Worm (Caenorhabditis elegans): ENCODE data around the gene ser-2.

Gene ser-2

DNA sequence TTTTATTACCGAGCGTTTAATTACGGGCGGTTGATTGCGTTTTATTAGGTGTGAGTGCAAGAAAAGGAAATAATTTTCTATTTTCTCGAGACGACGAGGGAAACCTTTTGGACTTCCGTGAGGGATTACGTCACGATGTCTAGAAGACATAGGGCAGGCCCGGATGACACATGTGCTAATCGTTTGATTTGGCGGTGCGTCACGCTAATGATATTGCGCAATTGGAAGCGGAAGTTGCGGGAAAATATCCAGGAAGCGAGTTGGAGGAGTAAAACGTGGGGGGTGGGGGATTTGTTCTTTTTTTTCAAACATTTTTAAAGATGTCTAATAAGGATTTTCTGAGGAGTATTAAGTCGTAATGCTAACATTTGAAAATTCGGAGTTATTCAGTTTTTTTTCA, 38.2 kb downstream of the ser-2 start (continued):
- TF ChIP-seq efl-3 (GFP tag; optimal IDR thresholded peaks at IDR 0.05) (no peak), sup-37 (GFP tag; optimal IDR thresholded peaks at IDR 0.05) (no peak), nhr-47 (tag; optimal IDR thresholded peaks at IDR 0.05) (peak; percentile 53), aha-1 (tag; optimal IDR thresholded peaks at IDR 0.05) (no peak), nhr-71 (tag; optimal IDR thresholded peaks at IDR 0.05) (peak; percentile 32), zip-4 (GFP tag; optimal IDR thresholded peaks at IDR 0.05) (no peak), Y116A8C.19 (tag; optimal IDR thresholded peaks at IDR 0.05; ENCODE audit: borderline replicate concordance) (no peak), lin-14 (GFP tag; optimal IDR thresholded peaks at IDR 0.05) (peak; percentile 40), ceh-8 (GFP tag; optimal IDR thresholded peaks at IDR 0.05) (peak; percentile 70)

DNA sequence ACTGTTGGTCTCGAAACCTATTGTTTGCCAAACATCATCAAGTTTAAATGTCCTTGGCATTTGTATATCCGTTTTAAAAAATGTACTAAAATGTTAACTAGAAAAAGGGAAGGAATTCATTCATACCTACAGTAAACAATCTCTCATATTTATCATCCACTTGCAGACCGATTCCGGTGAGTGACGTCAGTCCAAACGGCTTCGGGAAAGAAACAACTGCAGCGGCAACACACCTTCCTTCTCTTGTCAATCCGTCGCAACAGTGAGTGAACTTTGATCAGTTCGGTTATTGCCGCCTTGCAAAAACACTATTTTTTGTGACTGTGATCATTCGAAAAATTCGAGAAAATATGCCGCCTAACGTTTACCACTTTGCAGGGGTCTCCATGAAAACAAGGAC, 38.6 kb downstream of the ser-2 start:
- TF ChIP-seq ztf-4 (tag; optimal IDR thresholded peaks at IDR 0.05) (no peak), blmp-1 (tag; optimal IDR thresholded peaks at IDR 0.05) (peak; percentile 55), sptf-1 (tag; optimal IDR thresholded peaks at IDR 0.05) (no peak), snu-23 (GFP tag; optimal IDR thresholded peaks at IDR 0.05) (peak; percentile 53), nhr-20 (tag; optimal IDR thresholded peaks at IDR 0.05) (peak; percentile 76), hpl-2 (GFP tag; optimal IDR thresholded peaks at IDR 0.05) (no peak), lsy-2 (tag; optimal IDR thresholded peaks at IDR 0.05) (no peak), unc-30 (tag; optimal IDR thresholded peaks at IDR 0.05) (no peak), irx-1 (tag; optimal IDR thresholded peaks at IDR 0.05) (peak; percentile 8), nhr-47 (tag; optimal IDR thresholded peaks at IDR 0.05) (no peak), xbp-1 (tag; optimal IDR thresholded peaks at IDR 0.05) (no peak), swsn-7 (tag; optimal IDR thresholded peaks at IDR 0.05) (no peak), lin-15B (tag; optimal IDR thresholded peaks at IDR 0.05) (no peak), lin-35 (GFP tag; optimal IDR thresholded peaks at IDR 0.05) (peak in 1 of 2 experiments; percentile 2), nhr-84 (tag; optimal IDR thresholded peaks at IDR 0.05) (no peak), lir-3 (tag; optimal IDR thresholded peaks at IDR 0.05; ENCODE audit: poor library complexity) (no peak), mef-2 (tag; optimal IDR thresholded peaks at IDR 0.05) (no peak), skn-1 (tag; optimal IDR thresholded peaks at IDR 0.05) (no peak), zip-4 (GFP tag; optimal IDR thresholded peaks at IDR 0.05) (no peak), elt-3 (tag; optimal IDR thresholded peaks at IDR 0.05) (peak in 2 of 6 experiments; percentile 9 to 51), Y116A8C.19 (tag; optimal IDR thresholded peaks at IDR 0.05; ENCODE audit: borderline replicate concordance) (no peak), ceh-88 (GFP tag; IDR thresholded peaks at IDR 0.05) (no peak), tbx-2 (tag; optimal IDR thresholded peaks at IDR 0.05) (peak; percentile 21), aly-2 (tag; optimal IDR thresholded peaks at IDR 0.05) (no peak), pqm-1 (tag; optimal IDR thresholded peaks at IDR 0.05) (no peak), nhr-90 (tag; optimal IDR thresholded peaks at IDR 0.05; ENCODE audit: poor library complexity) (peak; percentile 61), nhr-85 (tag) (peak; percentile 97), aha-1 (tag; optimal IDR thresholded peaks at IDR 0.05) (no peak), sup-37 (GFP tag; optimal IDR thresholded peaks at IDR 0.05) (no peak), ceh-63 (GFP tag; optimal IDR thresholded peaks at IDR 0.05) (no peak), alr-1 (tag; optimal IDR thresholded peaks at IDR 0.05; ENCODE audit: borderline replicate concordance) (no peak), grh-1 (GFP tag; IDR thresholded peaks at IDR 0.05) (peak; percentile 47; the same call in 1 of the 2 replicates), lin-14 (GFP tag; optimal IDR thresholded peaks at IDR 0.05) (peak; percentile 38), nhr-71 (tag; optimal IDR thresholded peaks at IDR 0.05) (peak; percentile 45), nhr-19 (GFP tag; conservative IDR thresholded peaks at IDR 0.05) (peak; percentile 56), lin-39 (tag; optimal IDR thresholded peaks at IDR 0.05) (no peak), hlh-17 (GFP tag; optimal IDR thresholded peaks at IDR 0.05; ENCODE audit: borderline replicate concordance) (no peak), mep-1 (tag; optimal IDR thresholded peaks at IDR 0.05) (peak; percentile 22)

DNA sequence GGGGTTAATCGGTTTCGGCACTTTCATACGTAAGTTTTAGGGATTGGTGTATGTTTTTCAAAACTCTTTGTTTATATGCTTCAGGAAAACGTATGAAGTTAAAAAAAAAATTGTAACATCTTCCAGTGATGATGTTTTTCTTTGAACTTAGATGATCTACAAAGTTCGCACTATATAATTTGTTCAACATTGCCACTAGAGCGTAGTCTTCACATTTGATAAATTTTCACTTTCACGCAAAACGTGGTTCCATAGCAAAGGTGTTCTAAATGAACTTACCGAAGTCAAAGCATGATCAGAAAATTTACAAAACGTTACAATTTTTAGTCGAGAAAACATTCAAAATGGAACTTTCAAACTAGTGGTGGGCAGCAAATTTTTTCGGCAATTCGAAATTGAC, 39.9 kb downstream of the ser-2 start:
- TF ChIP-seq C04F5.9 (tag; optimal IDR thresholded peaks at IDR 0.05) (no peak), pag-3 (tag; optimal IDR thresholded peaks at IDR 0.05; ENCODE audit: borderline replicate concordance, insufficient read depth) (no peak), jun-1 (tag; optimal IDR thresholded peaks at IDR 0.05) (no peak), Y116A8C.19 (tag; optimal IDR thresholded peaks at IDR 0.05; ENCODE audit: borderline replicate concordance) (no peak), elt-3 (tag; optimal IDR thresholded peaks at IDR 0.05) (no peak), mef-2 (tag; optimal IDR thresholded peaks at IDR 0.05) (no peak), irx-1 (tag; optimal IDR thresholded peaks at IDR 0.05) (no peak), nhr-85 (tag) (no peak)

Data from whole organism, L1 larva.